Fruit fly (Drosophila melanogaster): ENCODE data around the gene CG6511.

Gene CG6511

DNA sequence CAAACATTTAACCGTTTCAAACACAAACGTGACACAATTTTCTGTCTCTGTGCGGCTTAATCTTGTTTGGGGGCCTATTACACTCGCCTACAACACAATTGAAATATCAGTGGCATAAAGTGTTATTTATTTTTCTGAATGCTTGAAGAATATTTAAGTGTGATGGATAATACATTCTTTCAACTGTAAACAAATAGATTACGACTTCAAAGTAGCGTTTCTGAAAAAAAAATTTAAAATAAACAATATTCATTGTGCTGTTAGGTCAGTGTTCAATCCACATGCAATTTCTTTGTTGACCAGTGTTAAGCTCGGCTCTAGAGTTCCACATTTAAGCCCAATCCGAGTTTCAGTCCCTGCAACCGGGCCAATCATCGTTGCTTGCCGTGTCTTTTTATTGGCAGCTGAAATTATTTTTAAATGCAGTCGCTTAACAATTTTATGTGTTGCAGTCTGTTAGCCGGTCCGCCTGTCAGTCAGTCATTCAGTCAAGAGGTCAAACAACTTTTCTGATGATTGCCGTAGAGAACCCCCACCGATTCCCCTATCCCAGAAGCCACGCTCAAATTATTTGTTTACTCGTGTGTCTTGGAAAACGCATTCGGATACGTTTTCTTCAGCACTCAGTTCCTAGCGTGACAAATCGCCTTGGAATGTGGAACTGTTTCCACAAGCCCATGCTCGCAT lies 52.0 kb downstream of the CG6511 start:
- TF ChIP-seq CG33017 (tag; optimal IDR thresholded peaks at IDR 0.05) (no peak), bab1 (GFP tag; optimal IDR thresholded peaks at IDR 0.05) (peak; percentile 89), cnc (optimal IDR thresholded peaks at IDR 0.05) (no peak), CG5204 (GFP tag; optimal IDR thresholded peaks at IDR 0.05) (no peak), CG7045 (GFP tag; optimal IDR thresholded peaks at IDR 0.05) (no peak)

DNA sequence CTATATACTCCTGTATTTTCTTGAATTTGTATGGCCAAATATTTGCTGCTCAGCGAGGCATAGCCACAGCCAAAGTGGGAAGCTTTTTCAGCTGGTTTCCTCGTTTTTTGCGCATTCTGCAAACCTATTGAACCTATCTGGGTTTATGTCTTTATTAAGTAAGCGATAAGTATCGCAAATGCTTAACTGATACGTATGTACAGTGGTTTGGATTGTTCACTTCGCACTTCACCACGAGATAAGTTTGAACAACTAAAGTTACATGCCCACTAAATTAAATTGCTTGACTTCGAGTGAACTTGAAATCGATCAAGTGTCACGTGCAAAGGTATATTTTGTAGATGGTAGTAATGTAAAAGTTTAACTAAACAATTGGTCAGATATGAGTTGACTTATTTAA lies 52.6 kb downstream of the CG6511 start:
- TF ChIP-seq kay (GFP tag; ENCODE audit: borderline replicate concordance) (peak; percentile 64), CG1620 (GFP tag; optimal IDR thresholded peaks at IDR 0.05) (no peak), Mnt (GFP tag; optimal IDR thresholded peaks at IDR 0.05) (peak; percentile 6)

DNA sequence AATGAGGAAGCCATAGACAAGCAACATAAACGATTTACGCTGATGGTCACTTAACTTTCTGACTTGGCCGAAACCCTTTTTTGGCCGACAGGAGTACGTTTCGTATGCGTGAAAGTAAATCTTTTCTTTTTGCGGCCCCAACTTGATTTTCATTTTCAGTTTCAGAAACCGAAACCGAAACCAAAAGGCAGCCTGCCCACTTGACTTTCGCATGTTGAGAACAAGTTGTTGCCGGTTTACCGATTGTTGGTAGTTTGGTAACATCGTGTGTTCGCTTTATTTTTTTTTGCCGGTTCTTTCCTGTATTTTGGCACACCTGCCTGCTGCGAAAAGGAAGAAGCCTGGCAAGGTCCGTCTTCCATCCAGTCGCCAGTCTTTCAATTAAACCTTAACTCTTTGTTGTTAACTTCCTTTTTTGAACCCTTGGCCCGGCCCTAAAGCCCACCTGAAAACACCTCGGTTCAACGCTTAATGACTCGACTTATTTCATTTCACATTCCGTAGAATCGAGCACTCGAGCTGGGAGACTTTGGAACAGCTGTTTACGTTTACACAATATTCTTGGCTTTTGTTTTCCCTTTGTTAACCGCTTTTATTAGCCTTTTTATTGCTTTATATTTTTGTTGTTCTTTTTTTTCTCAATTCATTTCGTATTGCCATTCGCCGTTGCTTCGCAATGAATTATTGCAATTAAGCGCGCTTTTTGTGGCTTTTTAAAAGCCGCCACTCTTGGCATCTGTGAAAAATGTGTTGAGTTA lies 54.0 kb downstream of the CG6511 start:
- peak; percentile 86 for TF ChIP-seq tj (GFP tag; optimal IDR thresholded peaks at IDR 0.05)
- no peak for TF ChIP-seq ovo (GFP tag; optimal IDR thresholded peaks at IDR 0.05)
- peak; percentile 52 for TF ChIP-seq kay (GFP tag; ENCODE audit: borderline replicate concordance)
- no peak for TF ChIP-seq Clk (GFP tag; optimal IDR thresholded peaks at IDR 0.05)
- peak; percentile 16 for TF ChIP-seq Crg-1 (GFP tag; optimal IDR thresholded peaks at IDR 0.05)
- TF ChIP-seq bab1 (GFP tag; optimal IDR thresholded peaks at IDR 0.05), result peak; percentile 27
